3 worm cellular contexts compared by ENCODE assay signal in genomic region chrV:2758437-2758836, ce11.
TF ChIP-seq lines count a peak whose summit lies in the region.

No protein-coding gene starts in this region.

TF ChIP-seq in whole organism, L4 larva, 104 proteins besides CTCF, POLR2A, EP300 and RAD21:
- TF ChIP-seq set-16 (GFP tag; IDR thresholded peaks at IDR 0.05; lab: Robert Waterston, UW): peak; percentile 55
- no peak for TF ChIP-seq aly-2 (tag; optimal IDR thresholded peaks at IDR 0.05; lab: Kevin White, UChicago)
- TF ChIP-seq ceh-44 (GFP tag; IDR thresholded peaks at IDR 0.05; lab: Robert Waterston, UW): 0 out of 2 replicates have a peak, but pooled peaks have one; percentile 8
- TF ChIP-seq skn-1 (tag; optimal IDR thresholded peaks at IDR 0.05; lab: Kevin White, UChicago): no peak
- TF ChIP-seq lin-29 (GFP tag; IDR thresholded peaks at IDR 0.05; lab: Robert Waterston, UW): no peak
- 0 out of 2 replicates have a peak, but pooled peaks have one; percentile 32 for TF ChIP-seq F26F4.8 (GFP tag; conservative IDR thresholded peaks at IDR 0.05; lab: Robert Waterston, UW)
TF ChIP-seq in whole organism, L4 larva: peak in this region for 3.

TF ChIP-seq in whole organism, midembryonic, 9 proteins besides CTCF, POLR2A, EP300 and RAD21:
- TF ChIP-seq tab-1 (GFP tag; IDR thresholded peaks at IDR 0.05; lab: Robert Waterston, UW) (0 out of 2 replicates have a peak, but pooled peaks have one; percentile 39), T22C8.4 (GFP tag; IDR thresholded peaks at IDR 0.05; lab: Robert Waterston, UW) (no peak), klf-2 (GFP tag; conservative IDR thresholded peaks at IDR 0.05; lab: Robert Waterston, UW) (0 out of 2 replicates have a peak, but pooled peaks have one; percentile 11)

TF ChIP-seq in whole organism, young adult, 124 proteins besides CTCF, POLR2A, EP300 and RAD21:
- TF ChIP-seq egrh-3 (GFP tag; IDR thresholded peaks at IDR 0.05; lab: Robert Waterston, UW) (peak; percentile 28; the same call in 1 of the 2 replicates), zfh-2 (GFP tag; conservative IDR thresholded peaks at IDR 0.05; lab: Robert Waterston, UW) (peak; percentile 75), dox-1 (GFP tag; IDR thresholded peaks at IDR 0.05; lab: Robert Waterston, UW) (no peak)
